Worm (Caenorhabditis elegans) whole organism, midembryonic: Measurements from ENCODE around the gene catp-5.

ENCODE experiments used
- T22C8.4 ChIP-seq: fragments of 200-800 bp; sonication (Bioruptor generic); IDR thresholded peaks from 2 replicates; pipeline ENCODE4 v1.3.6; 2022; ENCODE audit warnings: missing genetic modification characterization, missing compliant biosample characterization
- cog-1 ChIP-seq: sonication (generic microtip); optimal IDR thresholded peaks from 2 replicates; lab custom pipeline; 2016; ENCODE audit warnings: missing genetic modification characterization, missing compliant biosample characterization
- flt-1 ChIP-seq: fragments of 200-800 bp; sonication (Bioruptor generic); IDR thresholded peaks from 2 replicates; pipeline ENCODE4 v1.3.6; 2022; ENCODE audit warnings: missing genetic modification characterization, missing compliant biosample characterization
- klf-2 ChIP-seq: fragments of 200-800 bp; sonication (Bioruptor generic); conservative IDR thresholded peaks from 2 replicates; pipeline ENCODE4 v1.3.6; 2022; ENCODE audit warnings: missing genetic modification reagents, missing genetic modification characterization, missing compliant biosample characterization
- med-1 ChIP-seq: sonication (generic microtip); optimal IDR thresholded peaks from 2 replicates; lab custom pipeline; 2017; ENCODE audit warnings: missing genetic modification characterization, mild to moderate bottlenecking, missing compliant biosample characterization, antibody characterized with exemption, missing genetic modification reagents; ENCODE audit not compliant: insufficient read depth
- ref-1 ChIP-seq: fragments of 200-800 bp; sonication (Bioruptor generic); conservative IDR thresholded peaks from 2 replicates; pipeline ENCODE4 v1.3.6; 2022; ENCODE audit warnings: missing genetic modification reagents, missing genetic modification characterization, missing compliant biosample characterization
- tab-1 ChIP-seq: fragments of 200-800 bp; sonication (Bioruptor generic); IDR thresholded peaks from 2 replicates; pipeline ENCODE4 v1.3.6; 2022; ENCODE audit warnings: missing genetic modification characterization, missing compliant biosample characterization
- ztf-23 ChIP-seq: fragments of 200-800 bp; sonication (Bioruptor generic); IDR thresholded peaks from 2 replicates; pipeline ENCODE4 v1.3.6; 2022; ENCODE audit warnings: missing genetic modification reagents, missing genetic modification characterization, missing compliant biosample characterization
- ztf-29 ChIP-seq: fragments of 200-800 bp; sonication (Bioruptor generic); IDR thresholded peaks from 2 replicates; pipeline ENCODE4 v1.3.6; 2022; ENCODE audit warnings: missing genetic modification reagents, missing genetic modification characterization, missing compliant biosample characterization

The catp-5 gene

ce11 chrX:8086725-8087641 is 11.7 kb downstream of the catp-5 start:
- TF ChIP-seq T22C8.4 (GFP tag; lab: Robert Waterston, UW) (peak; percentile 46), ref-1 (GFP tag; lab: Robert Waterston, UW) (no peak)

- TF ChIP-seq tab-1 (GFP tag; lab: Robert Waterston, UW) (no peak), med-1 (GFP tag; lab: Kevin White, UChicago) (no peak), T22C8.4 (GFP tag; lab: Robert Waterston, UW) (no peak), flt-1 (GFP tag; lab: Robert Waterston, UW) (no peak), cog-1 (tag; lab: Kevin White, UChicago) (no peak), ztf-29 (GFP tag; lab: Robert Waterston, UW) (no peak), ztf-23 (GFP tag; lab: Robert Waterston, UW) (no peak), ref-1 (GFP tag; lab: Robert Waterston, UW) (no peak), klf-2 (no peak)
These were observed 12.3 kb downstream of the catp-5 start, which contains the start of gene dao-3 for ce11 chrX:8086450-8086724. dao-3 (minus strand) TSS chrX:8086550.

ce11 chrX:8084669-8085068 is 14.0 kb downstream of the catp-5 start:
- no peak for TF ChIP-seq cog-1 (tag; lab: Kevin White, UChicago)
- no peak for TF ChIP-seq tab-1 (GFP tag; lab: Robert Waterston, UW)
- TF ChIP-seq ztf-29 (GFP tag; lab: Robert Waterston, UW): no peak
- no peak for TF ChIP-seq med-1 (GFP tag; lab: Kevin White, UChicago)
- TF ChIP-seq ref-1 (GFP tag; lab: Robert Waterston, UW): no peak
- TF ChIP-seq flt-1 (GFP tag; lab: Robert Waterston, UW): no peak
- TF ChIP-seq klf-2: no peak

ce11 chrX:8083919-8084318 is 14.7 kb downstream of the catp-5 start, which contains the start of gene K07E3.4:
K07E3.4 (minus strand) TSS chrX:8084018.
- TF ChIP-seq cog-1 (tag; lab: Kevin White, UChicago): no peak
- TF ChIP-seq T22C8.4 (GFP tag; lab: Robert Waterston, UW): no peak
- TF ChIP-seq med-1 (GFP tag; lab: Kevin White, UChicago): no peak
- TF ChIP-seq ref-1 (GFP tag; lab: Robert Waterston, UW): no peak
- no peak for TF ChIP-seq tab-1 (GFP tag; lab: Robert Waterston, UW)
- no peak for TF ChIP-seq flt-1 (GFP tag; lab: Robert Waterston, UW)
- no peak for TF ChIP-seq ztf-29 (GFP tag; lab: Robert Waterston, UW)
- TF ChIP-seq ztf-23 (GFP tag; lab: Robert Waterston, UW): no peak
- TF ChIP-seq klf-2: no peak

ce11 chrX:8083330-8083729 is 15.3 kb downstream of the catp-5 start:
- TF ChIP-seq ztf-29 (GFP tag; lab: Robert Waterston, UW): no peak

- TF ChIP-seq ztf-23 (GFP tag; lab: Robert Waterston, UW) (no peak), ref-1 (GFP tag; lab: Robert Waterston, UW) (no peak), med-1 (GFP tag; lab: Kevin White, UChicago) (no peak), ztf-29 (GFP tag; lab: Robert Waterston, UW) (no peak), T22C8.4 (GFP tag; lab: Robert Waterston, UW) (no peak), klf-2 (no peak), cog-1 (tag; lab: Kevin White, UChicago) (no peak), tab-1 (GFP tag; lab: Robert Waterston, UW) (no peak), flt-1 (GFP tag; lab: Robert Waterston, UW) (no peak)
These were observed 16.0 kb downstream of the catp-5 start for ce11 chrX:8082703-8083102.

ce11 chrX:8078899-8079298 is 19.8 kb downstream of the catp-5 start:
- TF ChIP-seq T22C8.4 (GFP tag; lab: Robert Waterston, UW): no peak
- TF ChIP-seq ztf-23 (GFP tag; lab: Robert Waterston, UW): no peak
- TF ChIP-seq ref-1 (GFP tag; lab: Robert Waterston, UW): no peak
- TF ChIP-seq klf-2: no peak
- no peak for TF ChIP-seq flt-1 (GFP tag; lab: Robert Waterston, UW)
- TF ChIP-seq cog-1 (tag; lab: Kevin White, UChicago): no peak
- no peak for TF ChIP-seq med-1 (GFP tag; lab: Kevin White, UChicago)
- TF ChIP-seq ztf-29 (GFP tag; lab: Robert Waterston, UW): no peak
- TF ChIP-seq tab-1 (GFP tag; lab: Robert Waterston, UW): no peak

- TF ChIP-seq med-1 (GFP tag; lab: Kevin White, UChicago) (no peak), ref-1 (GFP tag; lab: Robert Waterston, UW) (no peak), ztf-23 (GFP tag; lab: Robert Waterston, UW) (no peak), cog-1 (tag; lab: Kevin White, UChicago) (no peak), flt-1 (GFP tag; lab: Robert Waterston, UW) (no peak), klf-2 (no peak)
These were observed 20.3 kb downstream of the catp-5 start for ce11 chrX:8078374-8078773.

ce11 chrX:8077748-8078147 is 20.9 kb downstream of the catp-5 start, which contains the start of gene C46F2.1:
C46F2.1 (plus strand) TSS chrX:8078048.
- no peak for TF ChIP-seq ref-1 (GFP tag; lab: Robert Waterston, UW)

- TF ChIP-seq flt-1 (GFP tag; lab: Robert Waterston, UW) (no peak), klf-2 (no peak), ref-1 (GFP tag; lab: Robert Waterston, UW) (no peak), ztf-23 (GFP tag; lab: Robert Waterston, UW) (no peak), cog-1 (tag; lab: Kevin White, UChicago) (no peak), ztf-29 (GFP tag; lab: Robert Waterston, UW) (no peak), med-1 (GFP tag; lab: Kevin White, UChicago) (no peak), T22C8.4 (GFP tag; lab: Robert Waterston, UW) (no peak)
These were observed 24.1 kb downstream of the catp-5 start for ce11 chrX:8074527-8074926.
